Fruit fly (Drosophila melanogaster) whole organism, embryonic: ENCODE results near the gene Fum1.
A peak's percentile ranks its signal among the peaks of the same experiment; 100 is the strongest.

Experiments used
- Ada2b ChIP-seq: fragments of 200-800 bp; sonication (Bioruptor generic); IDR thresholded peaks from 2 replicates; pipeline ENCODE4 v1.3.6; 2022; ENCODE audit warnings: missing biosample characterization, missing genetic modification characterization
- Aef1 ChIP-seq: fragments of 200-800 bp; sonication (Bioruptor generic); IDR thresholded peaks from 3 replicates; pipeline ENCODE4 v1.3.6; 2022; ENCODE audit warnings: missing biosample characterization, missing genetic modification characterization
- Asciz ChIP-seq: fragments of 200-800 bp; sonication (Bioruptor generic); optimal IDR thresholded peaks from 2 replicates; lab custom pipeline; 2017; ENCODE audit warnings: missing biosample characterization, mild to moderate bottlenecking, missing genetic modification characterization, missing genetic modification reagents
- Awh ChIP-seq: fragments of 200-800 bp; sonication (Bioruptor generic); IDR thresholded peaks from 2 replicates; pipeline ENCODE4, ENCODE4 v1.3.6; 2022; ENCODE audit warnings: missing biosample characterization, missing genetic modification characterization
- B-H1 ChIP-seq: fragments of 200-800 bp; sonication (Bioruptor generic); IDR thresholded peaks from 3 replicates; pipeline ENCODE4 v1.3.6; 2022; ENCODE audit warnings: missing biosample characterization, missing genetic modification characterization
- Bdp1 ChIP-seq: fragments of 200-800 bp; sonication (Bioruptor generic); optimal IDR thresholded peaks from 3 replicates; lab custom pipeline; 2016; ENCODE audit warnings: missing biosample characterization, missing genetic modification characterization
- C15 ChIP-seq: fragments of 200-800 bp; sonication (Bioruptor generic); IDR thresholded peaks from 3 replicates; pipeline ENCODE4 v1.3.6; 2022; ENCODE audit warnings: missing biosample characterization, missing genetic modification characterization
- CG10147 ChIP-seq: fragments of 200-800 bp; sonication (Bioruptor generic); optimal IDR thresholded peaks from 2 replicates; lab custom pipeline; 2019; ENCODE audit warnings: missing biosample characterization, mild to moderate bottlenecking, missing genetic modification characterization, moderate library complexity
- CG10366 ChIP-seq: fragments of 200-800 bp; sonication (Bioruptor generic); IDR thresholded peaks from 2 replicates; pipeline ENCODE4 v1.3.6; 2022; ENCODE audit warnings: missing biosample characterization, missing genetic modification characterization
- CG11085 ChIP-seq: fragments of 200-800 bp; sonication (Bioruptor generic); IDR thresholded peaks from 2 replicates; pipeline ENCODE4 v1.3.6; 2022; ENCODE audit warnings: missing biosample characterization, missing genetic modification characterization
- CG11560 ChIP-seq: fragments of 200-800 bp; sonication (Bioruptor generic); IDR thresholded peaks from 3 replicates; pipeline ENCODE4 v1.3.6; 2022; ENCODE audit warnings: missing biosample characterization, missing genetic modification characterization
- CG15073 ChIP-seq: fragments of 200-800 bp; sonication (Bioruptor generic); optimal IDR thresholded peaks from 2 replicates; lab custom pipeline; 2016; ENCODE audit warnings: missing biosample characterization, missing genetic modification characterization
- CG17186 ChIP-seq: fragments of 200-800 bp; sonication (Bioruptor generic); optimal IDR thresholded peaks from 3 replicates; lab custom pipeline; 2017; ENCODE audit warnings: missing biosample characterization, missing genetic modification reagents, missing genetic modification characterization
- CG17361 ChIP-seq: fragments of 200-800 bp; sonication (Bioruptor generic); IDR thresholded peaks from 3 replicates; pipeline ENCODE4 v1.3.6; 2022; ENCODE audit warnings: missing biosample characterization, missing genetic modification characterization
- CG17568 ChIP-seq: fragments of 200-800 bp; sonication (Bioruptor generic); optimal IDR thresholded peaks from 2 replicates; lab custom pipeline; 2018; ENCODE audit warnings: missing biosample characterization, mild to moderate bottlenecking, missing genetic modification characterization, moderate library complexity
- CG18262 ChIP-seq: fragments of 200-800 bp; optimal IDR thresholded peaks from 3 replicates; lab custom pipeline; 2019; ENCODE audit warnings: missing biosample characterization, mild to moderate bottlenecking, missing genetic modification characterization, moderate library complexity
- CG2712 ChIP-seq: fragments of 200-800 bp; optimal IDR thresholded peaks from 3 replicates; lab custom pipeline; 2019; ENCODE audit warnings: missing biosample characterization, mild to moderate bottlenecking, missing genetic modification characterization, moderate library complexity
- CG4328 ChIP-seq: fragments of 200-800 bp; sonication (Bioruptor generic); optimal IDR thresholded peaks from 3 replicates; lab custom pipeline; 2017; ENCODE audit warnings: missing biosample characterization, missing genetic modification reagents, missing genetic modification characterization
- CG5180 ChIP-seq: fragments of 200-800 bp; sonication (Bioruptor generic); optimal IDR thresholded peaks from 3 replicates; lab custom pipeline; 2017; ENCODE audit warnings: missing biosample characterization, missing genetic modification characterization, mild to moderate bottlenecking, moderate library complexity, missing genetic modification reagents
- CG6854 ChIP-seq: fragments of 200-800 bp; sonication (Bioruptor generic); optimal IDR thresholded peaks from 3 replicates; lab custom pipeline; 2017; ENCODE audit warnings: missing biosample characterization, mild to moderate bottlenecking, missing genetic modification characterization
- CG8924 ChIP-seq: fragments of 200-800 bp; optimal IDR thresholded peaks from 3 replicates; lab custom pipeline; 2019; ENCODE audit warnings: missing biosample characterization, mild to moderate bottlenecking, missing genetic modification characterization, moderate library complexity
- Deaf1 ChIP-seq: fragments of 200-800 bp; optimal IDR thresholded peaks from 3 replicates; lab custom pipeline; 2019; ENCODE audit warnings: missing biosample characterization, mild to moderate bottlenecking, missing genetic modification characterization, moderate library complexity
- Elba2 ChIP-seq: fragments of 200-800 bp; sonication (Bioruptor generic); optimal IDR thresholded peaks from 3 replicates; lab custom pipeline; 2016; ENCODE audit warnings: missing biosample characterization, missing genetic modification characterization
- Fer1 ChIP-seq: fragments of 200-800 bp; sonication (Bioruptor generic); optimal IDR thresholded peaks from 2 replicates; lab custom pipeline; 2017; ENCODE audit warnings: missing biosample characterization, mild to moderate bottlenecking, missing genetic modification characterization
- HLH54F ChIP-seq: fragments of 200-800 bp; sonication (Bioruptor generic); optimal IDR thresholded peaks from 3 replicates; lab custom pipeline; 2016; ENCODE audit warnings: missing biosample characterization, missing genetic modification characterization
- Lim3 ChIP-seq: fragments of 200-800 bp; sonication (Bioruptor generic); IDR thresholded peaks from 2 replicates; pipeline ENCODE4 v1.3.6; 2022; ENCODE audit warnings: missing biosample characterization, missing genetic modification characterization
- MBD-R2 ChIP-seq: fragments of 200-800 bp; sonication (Bioruptor generic); IDR thresholded peaks from 2 replicates; pipeline ENCODE4 v1.3.6; 2022; ENCODE audit warnings: missing biosample characterization, missing genetic modification characterization
- Nf-YA ChIP-seq: fragments of 200-800 bp; sonication (Bioruptor generic); IDR thresholded peaks from 2 replicates; pipeline ENCODE4 v1.3.6; 2022; ENCODE audit warnings: missing biosample characterization, missing genetic modification characterization
- Nf-YB ChIP-seq: fragments of 200-800 bp; sonication (Bioruptor generic); optimal IDR thresholded peaks from 3 replicates; lab custom pipeline; 2019; ENCODE audit warnings: missing biosample characterization, mild to moderate bottlenecking, missing genetic modification characterization, moderate library complexity
- Sox102F ChIP-seq: fragments of 200-800 bp; sonication (Bioruptor generic); optimal IDR thresholded peaks from 2 replicates; lab custom pipeline; 2018; ENCODE audit warnings: missing biosample characterization, mild to moderate bottlenecking, missing genetic modification characterization, moderate library complexity
- chif ChIP-seq, 2 experiments: fragments of 200-800 bp; sonication (Bioruptor generic); optimal IDR thresholded peaks; 3 replicates each; lab custom pipeline; 2016; ENCODE audit warnings: missing biosample characterization in 2 of 2, missing genetic modification characterization in 2 of 2
- chm ChIP-seq: fragments of 200-800 bp; sonication (Bioruptor generic); IDR thresholded peaks from 2 replicates; pipeline ENCODE4 v1.3.6; 2022; ENCODE audit warnings: missing biosample characterization, missing genetic modification characterization
- crol ChIP-seq: fragments of 200-800 bp; sonication (Bioruptor generic); IDR thresholded peaks from 2 replicates; pipeline ENCODE4 v1.3.6; 2022; ENCODE audit warnings: missing biosample characterization, missing genetic modification characterization
- fu2 ChIP-seq: fragments of 200-800 bp; sonication (Bioruptor generic); optimal IDR thresholded peaks from 2 replicates; lab custom pipeline; 2016; ENCODE audit warnings: missing biosample characterization, missing genetic modification characterization
- ham ChIP-seq: fragments of 200-800 bp; sonication (Bioruptor generic); IDR thresholded peaks from 2 replicates; pipeline ENCODE4 v1.3.6; 2022; ENCODE audit warnings: missing biosample characterization, missing genetic modification characterization
- lbe ChIP-seq: fragments of 200-800 bp; sonication (Bioruptor generic); optimal IDR thresholded peaks from 2 replicates; lab custom pipeline; 2016; ENCODE audit warnings: missing biosample characterization, mild to moderate bottlenecking, missing genetic modification characterization
- lola ChIP-seq, 3 experiments: fragments of >200 bp in 2 of 3; fragments of 200-800 bp in 1 of 3; sonication (Bioruptor generic) in 1 of 3; optimal IDR thresholded peaks; 2 replicates each; lab custom pipeline; 2017 to 2019; ENCODE audit warnings: missing biosample characterization in 3 of 3, missing genetic modification characterization in 3 of 3, mild to moderate bottlenecking in 1 of 3, moderate library complexity in 1 of 3
- lov ChIP-seq, 2 experiments: fragments of 200-800 bp in 1 of 2; fragments of >200 bp in 1 of 2; sonication (Bioruptor generic) in 1 of 2; IDR thresholded peaks in 1 of 2; optimal IDR thresholded peaks in 1 of 2; 2 replicates in 1 of 2; 3 replicates in 1 of 2; pipeline versions ENCODE4 v1.3.6 to Lab custom; 2017 to 2022; ENCODE audit warnings: missing biosample characterization in 1 of 2, missing genetic modification characterization in 1 of 2
- nau ChIP-seq: fragments of 200-800 bp; sonication (Bioruptor generic); optimal IDR thresholded peaks from 3 replicates; lab custom pipeline; 2017; ENCODE audit warnings: missing biosample characterization, mild to moderate bottlenecking, missing genetic modification characterization, missing genetic modification reagents
- ranshi ChIP-seq: fragments of 200-800 bp; sonication (Bioruptor generic); IDR thresholded peaks from 2 replicates; pipeline ENCODE4 v1.3.6; 2022; ENCODE audit warnings: missing biosample characterization, missing genetic modification characterization
- stwl ChIP-seq: fragments of 200-800 bp; sonication (Bioruptor generic); optimal IDR thresholded peaks from 3 replicates; lab custom pipeline; 2018; ENCODE audit warnings: missing biosample characterization, mild to moderate bottlenecking, missing genetic modification characterization, moderate library complexity
- sug ChIP-seq: fragments of 200-800 bp; optimal IDR thresholded peaks from 2 replicates; lab custom pipeline; 2019; ENCODE audit warnings: missing biosample characterization, mild to moderate bottlenecking, missing genetic modification characterization, moderate library complexity
- tap ChIP-seq: fragments of 200-800 bp; optimal IDR thresholded peaks from 3 replicates; lab custom pipeline; 2019; ENCODE audit warnings: missing biosample characterization, mild to moderate bottlenecking, missing genetic modification characterization, moderate library complexity
- tll ChIP-seq, 2 experiments: fragments of 200-800 bp in 1 of 2; fragments of >200 bp in 1 of 2; sonication (Bioruptor generic) in 1 of 2; optimal IDR thresholded peaks; 2 replicates each; lab custom pipeline; 2017 to 2019; ENCODE audit warnings: missing biosample characterization in 2 of 2, missing genetic modification characterization in 2 of 2, mild to moderate bottlenecking in 1 of 2, moderate library complexity in 1 of 2
- trh ChIP-seq: fragments of 200-800 bp; sonication (Bioruptor generic); optimal IDR thresholded peaks from 2 replicates; lab custom pipeline; 2016; ENCODE audit warnings: missing biosample characterization, missing genetic modification characterization
- twi ChIP-seq: fragments of 200-800 bp; optimal IDR thresholded peaks from 2 replicates; lab custom pipeline; 2019; ENCODE audit warnings: missing biosample characterization, mild to moderate bottlenecking, missing genetic modification characterization, moderate library complexity
- vvl ChIP-seq: fragments of 200-800 bp; sonication (Bioruptor generic); IDR thresholded peaks from 2 replicates; pipeline ENCODE4 v1.3.6; 2022; ENCODE audit warnings: missing biosample characterization, missing genetic modification characterization
- wek ChIP-seq: fragments of 200-800 bp; sonication (Bioruptor generic); optimal IDR thresholded peaks from 3 replicates; lab custom pipeline; 2018; ENCODE audit warnings: missing biosample characterization, mild to moderate bottlenecking, missing genetic modification characterization, moderate library complexity

Fum1 gene

dm6 chrX:6656626-6657558, 21.3 kb upstream of the Fum1 start (continued):
- TF ChIP-seq CG17568 (peak; percentile 30), Bdp1 (GFP tag; lab: Kevin White, UChicago) (no peak), ham (GFP tag; lab: Robert Waterston, UW) (no peak), Deaf1 (tag; lab: Kevin White, UChicago) (peak; percentile 78), C15 (GFP tag; lab: Robert Waterston, UW) (no peak), HLH54F (GFP tag; lab: Kevin White, UChicago) (no peak), lbe (peak; percentile 46), lola (GFP tag; optimal IDR thresholded peaks at IDR 0.05; lab: Kevin White, UChicago) (peak in 1 of 3 experiments; percentile 28), wek (no peak), CG15073 (GFP tag; lab: Kevin White, UChicago) (no peak), twi (tag; lab: Kevin White, UChicago) (peak; percentile 24), CG10147 (GFP tag; lab: Kevin White, UChicago) (peak; percentile 72), Asciz (GFP tag; lab: Kevin White, UChicago) (peak; percentile 41), Nf-YA (GFP tag; lab: Robert Waterston, UW) (no peak), Lim3 (GFP tag; lab: Robert Waterston, UW) (no peak), CG11085 (no peak), tll (GFP tag; optimal IDR thresholded peaks at IDR 0.05; lab: Kevin White, UChicago) (peak in 1 of 2 experiments; percentile 38), Sox102F (GFP tag; lab: Kevin White, UChicago) (no peak), CG2712 (peak; percentile 58), CG17361 (GFP tag; lab: Robert Waterston, UW) (no peak), crol (GFP tag; lab: Robert Waterston, UW) (peak; percentile 60; the same call in 1 of the 2 replicates), CG6854 (GFP tag; lab: Kevin White, UChicago) (peak; percentile 54), Aef1 (no peak), chm (GFP tag; lab: Robert Waterston, UW) (0 out of 2 replicates have a peak, but pooled peaks have one; percentile 9), trh (GFP tag; lab: Kevin White, UChicago) (no peak), stwl (tag; lab: Kevin White, UChicago) (no peak), fu2 (GFP tag; lab: Kevin White, UChicago) (no peak), CG4328 (peak; percentile 64), CG11560 (tag; lab: Robert Waterston, UW) (no peak), Awh (no peak), lov (optimal IDR thresholded peaks at IDR 0.05; lab: Kevin White, UChicago) (no peak), lov (GFP tag; IDR thresholded peaks at IDR 0.05; lab: Robert Waterston, UW) (no peak), CG18262 (peak; percentile 61), Nf-YB (GFP tag; lab: Kevin White, UChicago) (peak; percentile 33), vvl (peak; percentile 52), ranshi (GFP tag; lab: Robert Waterston, UW) (0 out of 2 replicates have a peak, but pooled peaks have one; percentile 4), CG17186 (GFP tag; lab: Kevin White, UChicago) (no peak), MBD-R2 (GFP tag; lab: Robert Waterston, UW) (no peak), sug (tag; lab: Kevin White, UChicago) (peak; percentile 61), Elba2 (GFP tag; lab: Kevin White, UChicago) (no peak), B-H1 (GFP tag; lab: Robert Waterston, UW) (no peak; the same call in 2 of the 3 replicates), CG5180 (GFP tag; lab: Kevin White, UChicago) (peak; percentile 11), tap (tag; lab: Kevin White, UChicago) (peak; percentile 22), Fer1 (GFP tag; lab: Kevin White, UChicago) (peak; percentile 85), nau (peak; percentile 33), chif (GFP tag; optimal IDR thresholded peaks at IDR 0.05; lab: Kevin White, UChicago) (no peak), CG10366 (GFP tag; lab: Robert Waterston, UW) (0 out of 2 replicates have a peak, but pooled peaks have one; percentile 17), Ada2b (GFP tag; lab: Robert Waterston, UW) (peak; percentile 38; the same call in 1 of the 2 replicates), CG8924 (tag; lab: Kevin White, UChicago) (peak; percentile 55)
